Worm (Caenorhabditis elegans) whole organism, L2 larva: ENCODE results near the gene Y54E2A.5.

ENCODE experiments used
- alr-1 ChIP-seq: fragments of 150-350 bp; optimal IDR thresholded peaks from 2 replicates; lab custom pipeline; 2014; ENCODE audit warnings: missing biosample characterization, missing genetic modification characterization
- ama-1 ChIP-seq: fragments of 150-350 bp; optimal IDR thresholded peaks from 2 replicates; lab custom pipeline; 2018; ENCODE audit warnings: inconsistent platforms
- dmd-4 ChIP-seq: sonication (generic microtip); optimal IDR thresholded peaks from 2 replicates; lab custom pipeline; 2017; ENCODE audit warnings: missing biosample characterization, missing genetic modification characterization
- lin-39 ChIP-seq: fragments of 150-350 bp; optimal IDR thresholded peaks from 2 replicates; lab custom pipeline; 2014; ENCODE audit warnings: missing biosample characterization, missing genetic modification reagents, missing genetic modification characterization
- nhr-237 ChIP-seq: fragments of 150-350 bp; optimal IDR thresholded peaks from 2 replicates; lab custom pipeline; 2014; ENCODE audit warnings: missing biosample characterization, missing genetic modification characterization
- skn-1 ChIP-seq: sonication (generic microtip); optimal IDR thresholded peaks from 2 replicates; lab custom pipeline; 2017; ENCODE audit warnings: missing biosample characterization, missing genetic modification characterization
- snpc-4 ChIP-seq: fragments of 150-350 bp; optimal IDR thresholded peaks from 2 replicates; lab custom pipeline; 2014; ENCODE audit warnings: missing biosample characterization, missing genetic modification characterization
- unc-39 ChIP-seq: fragments of 150-350 bp; optimal IDR thresholded peaks from 2 replicates; lab custom pipeline; 2014; ENCODE audit warnings: missing biosample characterization, missing genetic modification characterization
- unc-62 ChIP-seq: fragments of 150-350 bp; optimal IDR thresholded peaks from 2 replicates; lab custom pipeline; 2014; ENCODE audit warnings: missing biosample characterization, missing genetic modification reagents, missing genetic modification characterization
- zag-1 ChIP-seq: fragments of 150-350 bp; optimal IDR thresholded peaks from 2 replicates; lab custom pipeline; 2014; ENCODE audit warnings: missing biosample characterization, missing genetic modification characterization
- ztf-11 ChIP-seq: sonication (generic microtip); optimal IDR thresholded peaks from 2 replicates; lab custom pipeline; 2017; ENCODE audit warnings: missing biosample characterization, missing genetic modification characterization
- ztf-4 ChIP-seq: fragments of 150-350 bp; optimal IDR thresholded peaks from 2 replicates; lab custom pipeline; 2014; ENCODE audit warnings: missing biosample characterization, missing genetic modification characterization

ce11 chrII:14772113-14772512 lies 14.5 kb upstream of the Y54E2A.5 start:
- TF ChIP-seq unc-39 (tag; lab: Kevin White, UChicago) (no peak), alr-1 (no peak), skn-1 (tag; lab: Kevin White, UChicago) (no peak), ztf-4 (tag; lab: Kevin White, UChicago) (no peak), nhr-237 (tag; lab: Kevin White, UChicago) (no peak), snpc-4 (tag; lab: Kevin White, UChicago) (no peak), lin-39 (tag; lab: Kevin White, UChicago) (no peak), dmd-4 (no peak), unc-62 (no peak), ztf-11 (tag; lab: Kevin White, UChicago) (no peak), zag-1 (tag; lab: Kevin White, UChicago) (no peak), ama-1 (lab: Kevin White, UChicago) (no peak)
